Worm (Caenorhabditis elegans): Measurements from ENCODE around the gene T26A5.6.

T26A5.6 gene

ce11 chrIII:6450596-6450995, at the start of gene T26A5.6:
T26A5.6 (minus strand) TSS chrIII:6450696.
- TF ChIP-seq F16B12.6 (tag; optimal IDR thresholded peaks at IDR 0.05), result no peak
- no peak for TF ChIP-seq dsc-1 (tag; optimal IDR thresholded peaks at IDR 0.05)
- TF ChIP-seq lin-15B (tag; optimal IDR thresholded peaks at IDR 0.05), result no peak
- no peak for TF ChIP-seq lsy-2 (tag; optimal IDR thresholded peaks at IDR 0.05)
- no peak for TF ChIP-seq nhr-19 (GFP tag; conservative IDR thresholded peaks at IDR 0.05)
- no peak for TF ChIP-seq jun-1 (tag; optimal IDR thresholded peaks at IDR 0.05)
- TF ChIP-seq aly-2 (tag; optimal IDR thresholded peaks at IDR 0.05), result no peak
- no peak for TF ChIP-seq hlh-17 (GFP tag; optimal IDR thresholded peaks at IDR 0.05; ENCODE audit: borderline replicate concordance)
- no peak for TF ChIP-seq rnt-1 (tag; optimal IDR thresholded peaks at IDR 0.05)
- no peak for TF ChIP-seq lin-13 (GFP tag; optimal IDR thresholded peaks at IDR 0.05)
- TF ChIP-seq unc-30 (tag; optimal IDR thresholded peaks at IDR 0.05), result no peak
- TF ChIP-seq swsn-7 (tag; optimal IDR thresholded peaks at IDR 0.05), result no peak
- TF ChIP-seq efl-3 (GFP tag; optimal IDR thresholded peaks at IDR 0.05), result no peak

ce11 chrIII:6500032-6500564, 49.6 kb upstream of the T26A5.6 start, which contains the start of gene F23F12.3:
F23F12.3 (plus strand) TSS chrIII:6500514.
- no peak for TF ChIP-seq fkh-8 (tag; optimal IDR thresholded peaks at IDR 0.05)
- peak; percentile 32 for TF ChIP-seq elt-2 (tag; optimal IDR thresholded peaks at IDR 0.05)
- no peak for TF ChIP-seq sox-4 (tag; optimal IDR thresholded peaks at IDR 0.05)
- no peak for TF ChIP-seq hlh-4 (tag; optimal IDR thresholded peaks at IDR 0.05)
- no peak for TF ChIP-seq dpl-1 (GFP tag; optimal IDR thresholded peaks at IDR 0.05)
- no peak for TF ChIP-seq ceh-8 (GFP tag; optimal IDR thresholded peaks at IDR 0.05)
- TF ChIP-seq lir-3 (tag; optimal IDR thresholded peaks at IDR 0.05; ENCODE audit: poor library complexity), result no peak

DNA sequence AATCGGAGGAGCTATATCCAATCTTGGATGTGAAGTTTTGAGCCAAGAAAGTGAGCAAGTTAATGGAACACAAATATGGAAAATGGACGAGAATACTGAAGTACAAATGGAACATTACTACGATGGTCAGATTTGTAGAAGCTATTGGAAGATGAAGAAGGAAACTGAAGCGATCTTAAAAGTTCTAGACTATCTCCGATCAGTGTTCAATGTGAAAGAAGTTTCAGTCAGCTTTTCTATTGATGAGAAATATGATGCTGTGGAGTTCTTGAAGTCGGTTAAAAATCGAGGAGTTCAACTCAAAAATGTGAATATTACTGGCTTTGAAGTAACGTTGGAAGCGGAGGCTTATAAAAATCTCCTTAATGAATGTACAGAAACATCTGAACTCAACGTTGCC, 48.6 kb upstream of the T26A5.6 start:
- TF ChIP-seq efl-1 (optimal IDR thresholded peaks at IDR 0.05), result no peak
- TF ChIP-seq efl-1 (GFP tag; optimal IDR thresholded peaks at IDR 0.05 in 1 of 2), result peak in 1 of 2 experiments; percentile 71
- no peak for TF ChIP-seq nhr-20 (tag; optimal IDR thresholded peaks at IDR 0.05)

- TF ChIP-seq efl-1 (optimal IDR thresholded peaks at IDR 0.05) (no peak), efl-1 (GFP tag; optimal IDR thresholded peaks at IDR 0.05 in 1 of 2) (no peak), ceh-63 (GFP tag; optimal IDR thresholded peaks at IDR 0.05) (no peak), unc-130 (tag; optimal IDR thresholded peaks at IDR 0.05) (no peak), swsn-7 (tag; optimal IDR thresholded peaks at IDR 0.05) (no peak), zag-1 (tag; optimal IDR thresholded peaks at IDR 0.05) (no peak), C16A3.4 (tag; optimal IDR thresholded peaks at IDR 0.05) (no peak), F16B12.6 (tag; optimal IDR thresholded peaks at IDR 0.05) (no peak)
Observed at ce11 chrIII:6498176-6498575, 47.7 kb upstream of the T26A5.6 start, which contains the start of gene sdz-15. sdz-15 (plus strand) TSS chrIII:6498476.

DNA sequence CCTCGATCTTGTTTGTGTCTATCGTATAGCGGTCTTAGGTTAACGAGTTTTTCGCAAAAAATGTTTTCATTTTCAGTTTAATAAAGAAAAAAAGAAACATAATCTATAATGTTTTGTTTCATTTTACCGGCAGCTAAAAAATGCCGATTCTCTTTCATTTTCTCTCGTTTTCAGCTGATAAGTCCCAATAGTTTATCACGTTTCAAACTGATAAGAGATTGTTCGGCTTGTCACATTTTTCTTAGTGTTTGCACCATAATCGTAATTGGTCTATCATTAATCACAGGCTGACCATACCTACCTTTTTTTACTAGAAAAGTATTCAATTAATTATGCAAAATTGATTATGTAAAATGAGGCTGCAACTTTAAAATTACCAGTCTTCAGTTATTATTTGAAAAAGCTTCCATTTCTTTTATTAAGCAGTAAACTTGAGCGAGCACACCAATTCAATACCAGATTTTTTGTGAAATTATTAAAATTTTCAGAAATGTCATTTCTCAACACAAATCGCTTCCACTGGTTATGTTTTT, 44.8 kb upstream of the T26A5.6 start, which contains the start of gene F23F12.13:
TSS of gene F23F12.13 (plus strand) at position 483 of the 533 bp plus-strand sequence.
- TF ChIP-seq elt-2 (tag; optimal IDR thresholded peaks at IDR 0.05) (peak; percentile 84), efl-1 (optimal IDR thresholded peaks at IDR 0.05) (no peak), efl-1 (GFP tag; optimal IDR thresholded peaks at IDR 0.05 in 1 of 2) (peak in 1 of 2 experiments; percentile 69), egl-13 (tag; optimal IDR thresholded peaks at IDR 0.05) (no peak)

ce11 chrIII:6492807-6493206, 42.3 kb upstream of the T26A5.6 start, which contains the start of gene srb-11:
srb-11 (minus strand) TSS chrIII:6492907.
- TF ChIP-seq swsn-7 (tag; optimal IDR thresholded peaks at IDR 0.05), result no peak
- TF ChIP-seq nhr-12 (tag; optimal IDR thresholded peaks at IDR 0.05), result no peak
- no peak for TF ChIP-seq blmp-1 (tag; optimal IDR thresholded peaks at IDR 0.05)
- TF ChIP-seq ztf-11 (tag; optimal IDR thresholded peaks at IDR 0.05), result no peak
- no peak for TF ChIP-seq lsy-2 (tag; optimal IDR thresholded peaks at IDR 0.05)
- no peak for TF ChIP-seq egl-13 (tag; optimal IDR thresholded peaks at IDR 0.05)
- TF ChIP-seq C16A3.4 (tag; optimal IDR thresholded peaks at IDR 0.05), result no peak
- no peak for TF ChIP-seq pqm-1 (tag; optimal IDR thresholded peaks at IDR 0.05)
- no peak for TF ChIP-seq lin-15B (tag; optimal IDR thresholded peaks at IDR 0.05)
- no peak for TF ChIP-seq fkh-8 (tag; optimal IDR thresholded peaks at IDR 0.05)
- TF ChIP-seq rnt-1 (tag; optimal IDR thresholded peaks at IDR 0.05), result no peak
- no peak for TF ChIP-seq lin-14 (GFP tag; optimal IDR thresholded peaks at IDR 0.05)
- TF ChIP-seq F16B12.6 (tag; optimal IDR thresholded peaks at IDR 0.05), result no peak
- TF ChIP-seq ceh-88 (GFP tag; IDR thresholded peaks at IDR 0.05), result no peak
- TF ChIP-seq egl-27 (tag; optimal IDR thresholded peaks at IDR 0.05), result no peak
- no peak for TF ChIP-seq Y116A8C.19 (tag; optimal IDR thresholded peaks at IDR 0.05; ENCODE audit: borderline replicate concordance)
- TF ChIP-seq elt-3 (tag; optimal IDR thresholded peaks at IDR 0.05), result no peak
- TF ChIP-seq lin-35 (GFP tag; optimal IDR thresholded peaks at IDR 0.05), result no peak
- no peak for TF ChIP-seq nhr-28 (tag; optimal IDR thresholded peaks at IDR 0.05)
- no peak for TF ChIP-seq nhr-20 (tag; optimal IDR thresholded peaks at IDR 0.05)

All from whole organism, L1 larva.